Fruit fly (Drosophila melanogaster): ENCODE data around the gene CG11586.

DNA sequence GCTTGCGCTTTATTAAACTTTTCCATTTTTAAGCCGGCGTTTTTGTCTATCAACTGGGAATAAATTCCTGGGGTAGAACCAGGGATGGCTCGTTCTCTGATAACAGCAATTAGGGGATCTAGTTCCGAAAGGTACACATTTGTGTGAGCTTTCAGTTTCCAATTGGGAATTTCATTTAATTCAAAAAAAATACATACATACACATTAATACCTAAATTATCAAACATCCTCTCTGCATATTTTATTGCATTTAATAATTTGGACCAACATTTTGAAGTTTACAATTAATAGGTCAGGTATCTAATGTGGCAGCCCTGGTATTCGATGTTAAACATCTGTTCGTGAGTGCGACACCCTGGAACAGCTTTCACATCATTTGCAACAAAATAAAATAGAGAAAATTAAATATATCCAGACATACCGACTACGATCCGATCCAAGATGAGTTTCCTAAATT lies 3.1 kb downstream of the CG11586 start, which contains the start of the genes CG15011 and CG1309:
- TF ChIP-seq usp (GFP tag; optimal IDR thresholded peaks at IDR 0.05) (no peak), EcR (GFP tag; optimal IDR thresholded peaks at IDR 0.05) (no peak), psq (optimal IDR thresholded peaks at IDR 0.05) (no peak), pan (optimal IDR thresholded peaks at IDR 0.05) (no peak), CG8478 (optimal IDR thresholded peaks at IDR 0.05) (no peak)
